Fruit fly (Drosophila melanogaster) whole organism, embryonic: Measurements from ENCODE around the gene Fibp.

Source experiments
- Aef1 ChIP-seq: fragments of 200-800 bp; sonication (Bioruptor generic); IDR thresholded peaks from 3 replicates; pipeline ENCODE4 v1.3.6; 2022; ENCODE audit warnings: missing biosample characterization, missing genetic modification characterization
- Atf3 ChIP-seq: fragments of 200-800 bp; sonication (Bioruptor generic); optimal IDR thresholded peaks from 3 replicates; lab custom pipeline; 2016; ENCODE audit warnings: missing biosample characterization, missing genetic modification characterization
- CG16779 ChIP-seq: fragments of 200-800 bp; sonication (Bioruptor generic); IDR thresholded peaks from 2 replicates; pipeline ENCODE4 v1.3.6; 2022; ENCODE audit warnings: missing biosample characterization, missing genetic modification characterization
- CG17912 ChIP-seq: fragments of 200-800 bp; sonication (Bioruptor generic); optimal IDR thresholded peaks from 2 replicates; lab custom pipeline; 2018; ENCODE audit warnings: missing biosample characterization, mild to moderate bottlenecking, missing genetic modification characterization
- CG4328 ChIP-seq: fragments of 200-800 bp; sonication (Bioruptor generic); optimal IDR thresholded peaks from 3 replicates; lab custom pipeline; 2017; ENCODE audit warnings: missing biosample characterization, missing genetic modification reagents, missing genetic modification characterization
- CG5180 ChIP-seq: fragments of 200-800 bp; sonication (Bioruptor generic); optimal IDR thresholded peaks from 3 replicates; lab custom pipeline; 2017; ENCODE audit warnings: missing biosample characterization, missing genetic modification characterization, mild to moderate bottlenecking, moderate library complexity, missing genetic modification reagents
- Nf-YB ChIP-seq: fragments of 200-800 bp; sonication (Bioruptor generic); optimal IDR thresholded peaks from 3 replicates; lab custom pipeline; 2019; ENCODE audit warnings: missing biosample characterization, mild to moderate bottlenecking, missing genetic modification characterization, moderate library complexity
- NfI ChIP-seq: fragments of 200-800 bp; sonication (Bioruptor generic); optimal IDR thresholded peaks from 3 replicates; lab custom pipeline; 2018; ENCODE audit warnings: missing biosample characterization, mild to moderate bottlenecking, missing genetic modification characterization, moderate library complexity
- Vsx1 ChIP-seq: fragments of 200-800 bp; sonication (Bioruptor generic); optimal IDR thresholded peaks from 2 replicates; lab custom pipeline; 2017; ENCODE audit warnings: missing biosample characterization, mild to moderate bottlenecking, missing genetic modification characterization, missing genetic modification reagents
- dysf ChIP-seq: fragments of 200-800 bp; sonication (Bioruptor generic); IDR thresholded peaks from 3 replicates; pipeline ENCODE4 v1.3.6; 2022; ENCODE audit warnings: missing biosample characterization, missing genetic modification characterization
- en ChIP-seq: fragments of 200-800 bp; sonication (Bioruptor generic); optimal IDR thresholded peaks from 2 replicates; lab custom pipeline; 2016; ENCODE audit warnings: missing biosample characterization, missing genetic modification characterization

DNA sequence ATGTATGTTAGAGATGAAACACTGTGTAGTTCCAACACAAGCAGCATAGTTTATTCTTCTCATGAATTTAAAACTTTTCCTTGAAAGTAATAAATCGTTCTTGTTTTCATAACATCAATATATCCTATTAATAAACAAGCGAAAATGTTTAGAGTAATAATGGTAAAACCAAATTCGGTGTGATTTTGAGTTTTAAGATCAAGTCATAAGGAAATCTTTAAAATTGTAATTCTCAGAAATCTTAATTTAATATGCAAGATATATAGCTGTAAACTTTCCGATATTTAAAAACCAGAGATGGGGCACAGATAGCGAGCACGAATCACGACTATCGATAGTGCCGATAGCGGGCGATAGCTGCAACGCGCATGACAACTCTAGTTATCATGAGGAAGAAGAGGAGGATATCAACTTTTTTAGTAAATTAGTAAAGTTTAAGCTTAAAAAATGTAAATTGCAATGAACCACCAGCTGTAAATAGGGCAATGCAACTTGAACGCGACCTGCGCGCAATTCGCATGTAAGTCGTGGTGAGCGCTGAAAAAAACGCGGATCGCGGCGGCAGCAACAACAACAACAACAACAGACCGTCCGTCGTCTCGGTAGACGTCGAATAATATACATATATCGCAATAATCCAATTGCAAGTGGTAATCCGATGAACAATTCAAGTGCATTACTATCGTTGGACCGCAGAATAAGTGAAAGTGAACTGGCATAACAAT is at the start of gene Fibp, which contains the start of gene Deaf1:
- TF ChIP-seq Vsx1 (GFP tag; lab: Kevin White, UChicago): no peak
- TF ChIP-seq dysf (GFP tag; lab: Robert Waterston, UW): peak; percentile 66; the same call in 2 of the 3 replicates
- peak; percentile 79 for TF ChIP-seq Atf3 (GFP tag; lab: Kevin White, UChicago)
- no peak for TF ChIP-seq CG16779 (GFP tag; lab: Robert Waterston, UW)
- TF ChIP-seq CG17912 (GFP tag; lab: Kevin White, UChicago): no peak
- peak; percentile 70 for TF ChIP-seq NfI (GFP tag; lab: Kevin White, UChicago)
- no peak for TF ChIP-seq en
- TF ChIP-seq CG5180 (GFP tag; lab: Kevin White, UChicago): no peak
- TF ChIP-seq Nf-YB: peak; percentile 35
- peak; percentile 67; the same call in 2 of the 3 replicates for TF ChIP-seq Aef1 (GFP tag; lab: Robert Waterston, UW)
- peak; percentile 62 for TF ChIP-seq CG4328 (GFP tag; lab: Kevin White, UChicago)
